Worm (Caenorhabditis elegans) whole organism, early embryonic: ENCODE results near the gene srj-21.

Experiments used
- B0310.2 ChIP-seq: sonication (generic microtip); optimal IDR thresholded peaks from 2 replicates; lab custom pipeline; 2016; ENCODE audit warnings: mild to moderate bottlenecking, missing genetic modification characterization, missing compliant biosample characterization
- F13C5.2 ChIP-seq: sonication (generic microtip); optimal IDR thresholded peaks from 2 replicates; lab custom pipeline; 2017; ENCODE audit warnings: mild to moderate bottlenecking, missing genetic modification characterization, inconsistent platforms, missing compliant biosample characterization
- aly-1 ChIP-seq: sonication (generic microtip); optimal IDR thresholded peaks from 2 replicates; lab custom pipeline; 2016; ENCODE audit warnings: missing genetic modification characterization, missing compliant biosample characterization
- ama-1 ChIP-seq: fragments of 150-350 bp; optimal IDR thresholded peaks from 2 replicates; lab custom pipeline; 2014
- ceh-13 ChIP-seq: fragments of 200-800 bp; sonication (Bioruptor generic); optimal IDR thresholded peaks from 2 replicates; lab custom pipeline; 2018; ENCODE audit warnings: mild to moderate bottlenecking, missing genetic modification characterization, missing compliant biosample characterization
- ceh-36 ChIP-seq: sonication (generic microtip); optimal IDR thresholded peaks from 2 replicates; lab custom pipeline; 2016; ENCODE audit warnings: missing genetic modification characterization, inconsistent platforms, missing compliant biosample characterization
- ets-7 ChIP-seq: sonication (generic microtip); optimal IDR thresholded peaks from 2 replicates; lab custom pipeline; 2016; ENCODE audit warnings: missing genotype, missing genetic modification characterization, missing compliant biosample characterization
- flt-1 ChIP-seq: fragments of 200-800 bp; sonication (Bioruptor generic); IDR thresholded peaks from 2 replicates; pipeline ENCODE4 v1.3.6; 2022; ENCODE audit warnings: missing genetic modification characterization, missing compliant biosample characterization
- hmbx-1 ChIP-seq: sonication (generic microtip); optimal IDR thresholded peaks from 2 replicates; lab custom pipeline; 2016; ENCODE audit warnings: mild to moderate bottlenecking, missing genetic modification characterization, missing compliant biosample characterization
- hmg-4 ChIP-seq: fragments of 200-800 bp; sonication (Bioruptor generic); optimal IDR thresholded peaks from 2 replicates; lab custom pipeline; 2018; ENCODE audit warnings: mild to moderate bottlenecking, missing genetic modification characterization, missing compliant biosample characterization
- hnd-1 ChIP-seq: sonication (generic microtip); optimal IDR thresholded peaks from 2 replicates; lab custom pipeline; 2016; ENCODE audit warnings: missing genetic modification characterization, missing compliant biosample characterization
- pes-1 ChIP-seq: fragments of 200-800 bp; sonication (Bioruptor generic); IDR thresholded peaks from 2 replicates; pipeline ENCODE4 v1.3.6; 2022; ENCODE audit warnings: missing genetic modification reagents, missing genetic modification characterization, missing compliant biosample characterization
- scrt-1 ChIP-seq: fragments of 200-800 bp; sonication (Bioruptor generic); IDR thresholded peaks from 2 replicates; pipeline ENCODE4 v1.3.6; 2022; ENCODE audit warnings: missing genetic modification characterization, missing compliant biosample characterization
- sea-1 ChIP-seq: fragments of 200-800 bp; sonication (Bioruptor generic); conservative IDR thresholded peaks from 2 replicates; pipeline ENCODE4 v1.3.6; 2022; ENCODE audit warnings: missing genetic modification characterization, missing compliant biosample characterization
- tbx-11 ChIP-seq: fragments of 200-800 bp; sonication (Bioruptor generic); IDR thresholded peaks from 2 replicates; pipeline ENCODE4 v1.3.6; 2022; ENCODE audit warnings: missing genetic modification characterization, missing compliant biosample characterization
- tbx-37 ChIP-seq: fragments of 200-800 bp; sonication (Bioruptor generic); conservative IDR thresholded peaks from 2 replicates; pipeline ENCODE4 v1.3.6; 2022; ENCODE audit warnings: missing genetic modification reagents, missing genetic modification characterization, missing compliant biosample characterization
- tra-4 ChIP-seq: sonication (generic microtip); optimal IDR thresholded peaks from 2 replicates; lab custom pipeline; 2017; ENCODE audit warnings: missing genetic modification characterization, missing compliant biosample characterization

srj-21 gene

DNA sequence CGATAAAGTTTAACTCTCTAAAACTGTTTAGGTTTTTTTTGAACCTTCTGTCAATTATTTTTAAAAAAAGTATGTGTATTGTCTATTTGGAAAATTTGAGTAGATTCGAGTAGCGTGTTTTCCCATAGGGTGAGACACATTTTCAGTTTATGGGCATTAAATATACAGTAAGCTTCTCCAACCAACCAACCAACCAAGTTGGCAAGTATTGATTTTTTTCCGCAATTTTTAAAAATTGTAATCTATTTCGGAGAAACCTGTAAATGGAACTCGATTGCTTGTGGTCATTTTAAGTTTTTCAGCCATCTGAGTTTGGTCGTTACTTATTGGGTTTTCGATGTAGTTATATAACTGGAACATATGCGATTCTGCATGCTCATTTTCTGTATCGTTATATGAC is at the start of gene srj-21:
srj-21 (plus strand) TSS at position 301 of the 400 bp plus-strand sequence.
- no peak for TF ChIP-seq ets-7 (tag; lab: Kevin White, UChicago)
- TF ChIP-seq ceh-13 (GFP tag; lab: Kevin White, UChicago): no peak
- no peak for TF ChIP-seq tra-4 (tag; lab: Kevin White, UChicago)
- TF ChIP-seq sea-1 (GFP tag; lab: Robert Waterston, UW): no peak
- TF ChIP-seq scrt-1: no peak
- TF ChIP-seq tbx-11 (GFP tag; lab: Robert Waterston, UW): no peak
- TF ChIP-seq hnd-1: no peak
- TF ChIP-seq ama-1 (lab: Kevin White, UChicago): no peak
- TF ChIP-seq flt-1 (GFP tag; lab: Robert Waterston, UW): no peak
- TF ChIP-seq F13C5.2 (tag; lab: Kevin White, UChicago): no peak
- TF ChIP-seq hmbx-1 (tag; lab: Kevin White, UChicago): no peak
- no peak for TF ChIP-seq pes-1
- no peak for TF ChIP-seq ceh-36 (tag; lab: Kevin White, UChicago)
- no peak for TF ChIP-seq hmg-4
- no peak for TF ChIP-seq tbx-37 (GFP tag; lab: Robert Waterston, UW)
- no peak for TF ChIP-seq aly-1 (tag; lab: Kevin White, UChicago)
- no peak for TF ChIP-seq B0310.2 (tag; lab: Kevin White, UChicago)

- TF ChIP-seq aly-1 (tag; lab: Kevin White, UChicago) (no peak), ceh-13 (GFP tag; lab: Kevin White, UChicago) (no peak), hmbx-1 (tag; lab: Kevin White, UChicago) (no peak), F13C5.2 (tag; lab: Kevin White, UChicago) (no peak), scrt-1 (no peak), B0310.2 (tag; lab: Kevin White, UChicago) (no peak), sea-1 (GFP tag; lab: Robert Waterston, UW) (no peak), ceh-36 (tag; lab: Kevin White, UChicago) (no peak), flt-1 (GFP tag; lab: Robert Waterston, UW) (no peak), ama-1 (lab: Kevin White, UChicago) (no peak), pes-1 (no peak), hmg-4 (no peak), tra-4 (tag; lab: Kevin White, UChicago) (no peak)
These were observed 46.0 kb upstream of the srj-21 start for ce11 chrV:10699122-10699521.

- no peak for TF ChIP-seq scrt-1
- no peak for TF ChIP-seq sea-1 (GFP tag; lab: Robert Waterston, UW)
- TF ChIP-seq flt-1 (GFP tag; lab: Robert Waterston, UW): no peak
- TF ChIP-seq F13C5.2 (tag; lab: Kevin White, UChicago): no peak
- no peak for TF ChIP-seq tbx-11 (GFP tag; lab: Robert Waterston, UW)
- no peak for TF ChIP-seq hmg-4
- no peak for TF ChIP-seq pes-1
These were observed 42.9 kb upstream of the srj-21 start, which contains the start of gene pph-1 for ce11 chrV:10702249-10702648. Gene pph-1 (plus strand): TSS chrV:10702549.

DNA sequence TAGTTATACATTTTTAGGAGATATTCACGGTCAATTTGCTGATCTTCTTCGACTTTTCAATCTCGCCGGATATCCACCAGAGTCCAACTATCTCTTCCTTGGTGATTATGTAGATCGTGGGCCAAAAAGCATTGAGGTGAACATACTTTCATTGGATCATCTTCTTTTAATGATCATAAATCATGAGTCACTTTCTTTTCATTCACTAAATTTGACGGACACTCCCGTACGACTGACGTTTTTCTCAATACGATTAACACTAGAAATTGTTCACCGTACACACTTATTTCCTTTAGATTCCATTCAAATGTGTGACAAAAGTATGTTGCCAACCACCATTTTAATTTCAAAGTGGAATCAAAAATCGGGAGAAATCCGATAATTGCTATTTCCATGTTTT is 42.2 kb upstream of the srj-21 start:
- TF ChIP-seq ceh-36 (tag; lab: Kevin White, UChicago): no peak

ce11 chrV:10708346-10708745 is 36.8 kb upstream of the srj-21 start:
- TF ChIP-seq F13C5.2 (tag; lab: Kevin White, UChicago): no peak
- no peak for TF ChIP-seq hmbx-1 (tag; lab: Kevin White, UChicago)
- no peak for TF ChIP-seq tbx-37 (GFP tag; lab: Robert Waterston, UW)
- TF ChIP-seq ets-7 (tag; lab: Kevin White, UChicago): no peak
- no peak for TF ChIP-seq sea-1 (GFP tag; lab: Robert Waterston, UW)

ce11 chrV:10709385-10709784 is 35.7 kb upstream of the srj-21 start:
- no peak for TF ChIP-seq tbx-37 (GFP tag; lab: Robert Waterston, UW)
- no peak for TF ChIP-seq pes-1
- TF ChIP-seq ceh-13 (GFP tag; lab: Kevin White, UChicago): no peak
- TF ChIP-seq aly-1 (tag; lab: Kevin White, UChicago): no peak
- TF ChIP-seq F13C5.2 (tag; lab: Kevin White, UChicago): no peak

DNA sequence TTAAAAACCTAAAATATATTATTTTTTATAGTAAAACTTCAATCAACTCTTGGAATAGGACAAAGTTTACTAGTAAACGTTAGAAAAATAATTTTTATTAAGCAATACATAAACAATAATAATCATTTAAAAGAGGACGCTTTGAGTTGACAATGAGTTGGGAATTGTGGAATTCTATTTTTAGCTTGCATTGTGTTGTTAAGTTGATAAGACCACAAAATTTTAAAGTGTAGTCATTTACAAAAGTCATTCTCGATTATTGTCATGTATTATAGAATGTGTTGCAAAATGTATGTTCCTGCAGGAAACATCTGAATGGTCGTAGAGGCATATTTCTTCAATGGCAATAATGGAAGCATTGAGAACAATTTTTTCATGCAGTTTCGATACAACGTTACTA is 34.1 kb upstream of the srj-21 start:
- TF ChIP-seq flt-1 (GFP tag; lab: Robert Waterston, UW) (no peak), pes-1 (no peak), ama-1 (lab: Kevin White, UChicago) (no peak), ceh-36 (tag; lab: Kevin White, UChicago) (no peak), tbx-11 (GFP tag; lab: Robert Waterston, UW) (no peak), scrt-1 (no peak), F13C5.2 (tag; lab: Kevin White, UChicago) (no peak), ets-7 (tag; lab: Kevin White, UChicago) (no peak), tbx-37 (GFP tag; lab: Robert Waterston, UW) (no peak), hnd-1 (no peak), aly-1 (tag; lab: Kevin White, UChicago) (no peak), B0310.2 (tag; lab: Kevin White, UChicago) (no peak), ceh-13 (GFP tag; lab: Kevin White, UChicago) (no peak), hmg-4 (no peak), sea-1 (GFP tag; lab: Robert Waterston, UW) (no peak), tra-4 (tag; lab: Kevin White, UChicago) (no peak)

DNA sequence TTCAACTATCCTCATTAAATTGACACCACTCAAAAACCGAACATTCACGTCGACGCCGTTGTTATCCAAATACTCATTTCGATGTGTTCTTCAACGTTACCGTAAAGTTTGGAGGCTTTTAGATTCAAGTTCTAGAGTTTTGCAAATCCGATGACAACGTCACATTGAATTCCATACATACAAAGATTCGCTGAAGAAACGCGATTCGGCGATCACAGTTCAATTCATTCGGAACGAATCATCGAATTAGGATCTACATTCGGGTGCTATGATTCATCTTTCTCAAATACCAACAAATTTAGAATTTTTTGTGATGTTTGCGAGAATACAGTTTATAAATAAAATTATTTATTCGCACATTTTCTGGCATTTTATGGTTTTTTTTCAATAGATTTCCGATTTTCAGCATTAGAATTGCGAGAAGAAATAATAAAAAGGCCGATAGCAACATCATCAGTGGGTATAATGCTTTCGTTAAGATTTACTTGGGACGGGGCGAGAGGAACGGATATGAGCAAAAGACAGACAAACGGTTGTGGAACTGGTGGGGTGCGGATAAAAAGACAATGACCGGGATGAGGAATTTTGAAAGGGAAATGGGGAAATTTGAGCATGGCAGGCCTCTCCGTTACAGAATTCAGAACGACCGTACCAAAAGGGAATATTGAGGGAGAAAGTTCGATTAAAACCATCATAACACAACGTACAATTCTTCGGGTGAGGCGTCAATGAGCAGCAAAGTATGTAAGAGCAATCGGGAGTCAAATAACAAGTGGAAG is 33.1 kb upstream of the srj-21 start:
- no peak for TF ChIP-seq aly-1 (tag; lab: Kevin White, UChicago)
- peak; percentile 53 for TF ChIP-seq ama-1 (lab: Kevin White, UChicago)
